Worm (Caenorhabditis elegans) whole organism, L2 larva: ENCODE results near the gene srg-51.

Source experiments
- F13H6.1 ChIP-seq: sonication (generic microtip); optimal IDR thresholded peaks from 2 replicates; lab custom pipeline; 2016; ENCODE audit warnings: missing genetic modification characterization, missing compliant biosample characterization
- R02D3.7 ChIP-seq: fragments of 150-350 bp; optimal IDR thresholded peaks from 2 replicates; lab custom pipeline; 2014; ENCODE audit warnings: missing biosample characterization, missing genetic modification characterization
- Y55F3AM.14 ChIP-seq: fragments of 200-800 bp; sonication (Bioruptor generic); optimal IDR thresholded peaks from 2 replicates; lab custom pipeline; 2018; ENCODE audit warnings: mild to moderate bottlenecking, missing genetic modification characterization, missing compliant biosample characterization
- alr-1 ChIP-seq: fragments of 150-350 bp; optimal IDR thresholded peaks from 2 replicates; lab custom pipeline; 2014; ENCODE audit warnings: missing biosample characterization, missing genetic modification characterization
- aly-2 ChIP-seq: fragments of 150-350 bp; optimal IDR thresholded peaks from 2 replicates; lab custom pipeline; 2014; ENCODE audit warnings: missing biosample characterization, missing genetic modification characterization
- ama-1 ChIP-seq: fragments of 150-350 bp; optimal IDR thresholded peaks from 2 replicates; lab custom pipeline; 2018; ENCODE audit warnings: inconsistent platforms
- blmp-1 ChIP-seq: sonication (generic microtip); optimal IDR thresholded peaks from 2 replicates; lab custom pipeline; 2017; ENCODE audit warnings: missing genetic modification characterization, mild to moderate bottlenecking, missing compliant biosample characterization, antibody characterized with exemption, moderate library complexity; ENCODE audit not compliant: insufficient read depth
- ceh-82 ChIP-seq: fragments of 150-350 bp; optimal IDR thresholded peaks from 2 replicates; lab custom pipeline; 2014; ENCODE audit warnings: missing biosample characterization, missing genetic modification characterization
- crh-2 ChIP-seq: sonication (generic microtip); optimal IDR thresholded peaks from 2 replicates; lab custom pipeline; 2017; ENCODE audit warnings: missing biosample characterization, missing genetic modification characterization
- egl-27 ChIP-seq: sonication (generic microtip); optimal IDR thresholded peaks from 3 replicates; lab custom pipeline; 2017; ENCODE audit warnings: missing biosample characterization, missing genetic modification reagents, missing genetic modification characterization
- elt-3 ChIP-seq: sonication (generic microtip); optimal IDR thresholded peaks from 2 replicates; lab custom pipeline; 2017; ENCODE audit warnings: missing biosample characterization, missing genetic modification characterization
- gmeb-1 ChIP-seq: fragments of 150-350 bp; optimal IDR thresholded peaks from 2 replicates; lab custom pipeline; 2014; ENCODE audit warnings: missing biosample characterization, missing genetic modification characterization
- lin-11 ChIP-seq: fragments of 150-350 bp; sonication (generic microtip); optimal IDR thresholded peaks from 2 replicates; lab custom pipeline; 2014; ENCODE audit warnings: missing biosample characterization, missing genetic modification characterization, inconsistent platforms, mixed read lengths
- lin-13 ChIP-seq: fragments of 150-350 bp; optimal IDR thresholded peaks from 2 replicates; lab custom pipeline; 2014; ENCODE audit warnings: missing biosample characterization, missing genetic modification reagents, missing genetic modification characterization
- lsy-2 ChIP-seq, 2 experiments: fragments of 150-350 bp in 1 of 2; sonication (generic microtip) in 1 of 2; optimal IDR thresholded peaks; 2 replicates each; lab custom pipeline; 2014 to 2017; ENCODE audit warnings: missing biosample characterization in 2 of 2, missing genetic modification characterization in 2 of 2
- mab-5 ChIP-seq: fragments of 150-350 bp; optimal IDR thresholded peaks from 2 replicates; lab custom pipeline; 2014; ENCODE audit warnings: missing biosample characterization, missing genetic modification characterization
- mbf-1 ChIP-seq: sonication (generic microtip); optimal IDR thresholded peaks from 2 replicates; lab custom pipeline; 2017; ENCODE audit warnings: missing biosample characterization, missing genetic modification characterization
- mdl-1 ChIP-seq, 2 experiments: fragments of 150-350 bp in 1 of 2; sonication (generic microtip) in 1 of 2; optimal IDR thresholded peaks; 2 replicates each; lab custom pipeline; 2017; ENCODE audit warnings: missing biosample characterization in 2 of 2, missing genetic modification characterization in 2 of 2
- nhr-10 ChIP-seq: sonication (generic microtip); optimal IDR thresholded peaks from 2 replicates; lab custom pipeline; 2017; ENCODE audit warnings: missing biosample characterization, missing genetic modification characterization
- nhr-12 ChIP-seq: fragments of 150-350 bp; optimal IDR thresholded peaks from 2 replicates; lab custom pipeline; 2014; ENCODE audit warnings: missing biosample characterization, missing genetic modification characterization
- nhr-129 ChIP-seq: fragments of 150-350 bp; optimal IDR thresholded peaks from 2 replicates; lab custom pipeline; 2014; ENCODE audit warnings: missing biosample characterization, missing genetic modification characterization
- nhr-21 ChIP-seq: fragments of 150-350 bp; optimal IDR thresholded peaks from 2 replicates; lab custom pipeline; 2014; ENCODE audit warnings: missing biosample characterization, missing genetic modification characterization
- nhr-23 ChIP-seq: fragments of 150-350 bp; optimal IDR thresholded peaks from 2 replicates; lab custom pipeline; 2014; ENCODE audit warnings: missing biosample characterization, missing genetic modification reagents, missing genetic modification characterization
- peb-1 ChIP-seq: fragments of 150-350 bp; optimal IDR thresholded peaks from 2 replicates; lab custom pipeline; 2014; ENCODE audit warnings: missing biosample characterization, missing genetic modification characterization
- sem-4 ChIP-seq: fragments of 150-350 bp; optimal IDR thresholded peaks from 2 replicates; lab custom pipeline; 2014; ENCODE audit warnings: missing biosample characterization, missing genetic modification reagents, missing genetic modification characterization
- skn-1 ChIP-seq: sonication (generic microtip); optimal IDR thresholded peaks from 2 replicates; lab custom pipeline; 2017; ENCODE audit warnings: missing biosample characterization, missing genetic modification characterization
- sma-3 ChIP-seq: sonication (generic microtip); optimal IDR thresholded peaks from 2 replicates; lab custom pipeline; 2016; ENCODE audit warnings: missing genetic modification reagents, missing genetic modification characterization, missing compliant biosample characterization
- unc-55 ChIP-seq: fragments of 150-350 bp; sonication (generic microtip); optimal IDR thresholded peaks from 3 replicates; lab custom pipeline; 2014; ENCODE audit warnings: missing biosample characterization, missing genetic modification reagents, missing genetic modification characterization
- unc-62 ChIP-seq: fragments of 150-350 bp; optimal IDR thresholded peaks from 2 replicates; lab custom pipeline; 2014; ENCODE audit warnings: missing biosample characterization, missing genetic modification reagents, missing genetic modification characterization
- zag-1 ChIP-seq: fragments of 150-350 bp; optimal IDR thresholded peaks from 2 replicates; lab custom pipeline; 2014; ENCODE audit warnings: missing biosample characterization, missing genetic modification characterization
- ztf-11 ChIP-seq: sonication (generic microtip); optimal IDR thresholded peaks from 2 replicates; lab custom pipeline; 2017; ENCODE audit warnings: missing biosample characterization, missing genetic modification characterization

srg-51 gene

DNA sequence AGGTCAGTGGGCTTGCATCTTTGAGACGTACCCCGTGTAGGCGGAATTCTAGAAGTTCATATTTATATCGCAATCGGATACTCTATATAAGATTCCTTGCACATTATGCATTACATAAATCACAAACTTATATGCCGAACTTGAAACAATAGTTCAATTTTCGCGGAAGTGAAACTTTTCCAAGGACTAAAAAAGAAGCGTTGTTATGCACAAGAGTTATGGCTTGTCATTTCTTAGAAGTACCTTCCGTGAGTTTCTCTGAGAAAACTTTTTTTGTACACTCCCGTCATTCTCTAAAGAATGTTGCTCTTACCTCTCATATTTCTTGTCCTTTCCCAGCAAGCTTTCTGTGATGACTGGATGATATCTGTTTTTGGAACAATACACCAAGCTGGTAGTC, 22.3 kb downstream of the srg-51 start, which contains the start of gene M199.136:
Gene M199.136 (plus strand): TSS at position 301 of the 400 bp plus-strand sequence.
- TF ChIP-seq alr-1 (tag; lab: Kevin White, UChicago) = no peak

- TF ChIP-seq mbf-1 (tag; lab: Kevin White, UChicago) (no peak), egl-27 (tag; lab: Kevin White, UChicago) (no peak), F13H6.1 (no peak), sem-4 (tag; lab: Kevin White, UChicago) (no peak), nhr-129 (tag; lab: Kevin White, UChicago) (no peak), lsy-2 (tag; optimal IDR thresholded peaks at IDR 0.05; lab: Kevin White, UChicago) (no peak)
- TF ChIP-seq, all 48 proteins: peak for 0
Observed at ce11 chrIV:15114324-15114723, 26.4 kb downstream of the srg-51 start, which contains the start of gene M199.135. TSS of gene M199.135 (plus strand) at chrIV:15114624.

DNA sequence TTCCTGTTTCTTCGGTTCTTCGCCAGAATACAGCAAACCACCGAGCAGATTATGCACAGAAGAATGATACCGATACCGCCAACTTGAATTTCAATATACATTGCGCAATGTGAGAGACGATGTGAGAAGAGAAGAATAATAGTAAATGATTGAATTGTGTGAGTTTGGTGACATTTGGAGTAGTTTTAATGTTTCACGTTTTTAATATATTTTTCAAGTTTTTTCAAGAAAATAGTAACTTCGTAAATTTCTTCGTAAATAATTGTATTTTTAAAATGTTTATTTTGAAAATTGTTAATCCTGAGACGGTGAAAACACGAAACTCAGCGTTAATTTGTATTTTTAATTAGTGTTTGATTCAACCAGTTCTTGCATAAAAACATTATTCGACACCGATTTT, 27.6 kb downstream of the srg-51 start, which contains the start of gene M199.134:
Gene M199.134 (minus strand): TSS at position 101 of the 400 bp plus-strand sequence.
- TF ChIP-seq crh-2 (tag; lab: Kevin White, UChicago) (no peak), R02D3.7 (no peak), blmp-1 (tag; lab: Kevin White, UChicago) (no peak), nhr-12 (tag; lab: Kevin White, UChicago) (no peak), ztf-11 (tag; lab: Kevin White, UChicago) (no peak), egl-27 (tag; lab: Kevin White, UChicago) (no peak), nhr-10 (tag; lab: Kevin White, UChicago) (no peak), unc-55 (GFP tag; lab: Kevin White, UChicago) (no peak), skn-1 (tag; lab: Kevin White, UChicago) (no peak), sem-4 (tag; lab: Kevin White, UChicago) (no peak), sma-3 (GFP tag; lab: Kevin White, UChicago) (no peak)

DNA sequence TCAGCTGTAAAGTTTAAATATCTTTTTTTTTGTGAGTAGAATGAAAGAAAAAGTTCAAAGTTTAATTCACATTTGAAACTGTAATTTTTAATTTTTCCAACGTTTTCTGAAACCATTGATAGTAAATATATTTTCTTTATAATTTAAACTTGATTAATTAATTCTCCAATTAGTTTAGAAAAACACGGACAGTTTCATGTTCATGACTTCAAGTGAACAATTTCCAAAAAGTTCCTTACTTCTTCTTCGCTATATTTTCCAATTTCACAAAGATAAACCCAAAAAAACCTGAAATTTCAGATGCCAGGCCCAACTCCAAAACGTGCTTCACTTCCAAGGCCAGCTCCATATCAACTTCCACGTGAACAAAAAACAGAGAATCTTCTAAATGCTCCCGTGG, 32.3 kb downstream of the srg-51 start, which contains the start of gene M199.2:
Gene M199.2 (plus strand): TSS at position 301 of the 400 bp plus-strand sequence.
- TF ChIP-seq alr-1 (tag; lab: Kevin White, UChicago) (no peak), mdl-1 (tag; optimal IDR thresholded peaks at IDR 0.05; lab: Kevin White, UChicago) (no peak), elt-3 (no peak), zag-1 (tag; lab: Kevin White, UChicago) (no peak), nhr-10 (tag; lab: Kevin White, UChicago) (no peak), mbf-1 (tag; lab: Kevin White, UChicago) (no peak), nhr-12 (tag; lab: Kevin White, UChicago) (no peak), nhr-21 (tag; lab: Kevin White, UChicago) (no peak), mab-5 (tag; lab: Kevin White, UChicago) (no peak)

DNA sequence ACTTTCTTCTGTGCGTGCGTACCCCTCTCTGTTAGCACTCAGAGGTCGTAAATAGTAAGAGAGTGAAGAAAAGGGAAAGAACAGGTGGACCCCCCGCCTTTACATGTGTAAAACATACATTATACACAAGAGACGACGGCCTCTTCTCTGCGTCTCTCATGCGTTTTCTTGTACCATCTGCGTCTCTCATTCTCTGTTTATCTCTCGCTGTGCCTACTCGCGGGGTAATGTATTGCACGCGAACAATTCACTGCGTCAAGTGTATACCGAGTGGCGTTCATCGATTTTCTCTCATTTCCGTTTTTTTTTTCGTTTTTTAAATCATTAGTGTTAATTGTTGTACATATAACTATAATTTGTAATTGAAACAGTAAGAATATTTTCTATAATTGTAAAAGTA, 33.5 kb downstream of the srg-51 start:
- TF ChIP-seq mbf-1 (tag; lab: Kevin White, UChicago) (no peak), lsy-2 (tag; optimal IDR thresholded peaks at IDR 0.05; lab: Kevin White, UChicago) (no peak), unc-62 (no peak), alr-1 (tag; lab: Kevin White, UChicago) (no peak), lin-13 (GFP tag; lab: Kevin White, UChicago) (peak; percentile 53), Y55F3AM.14 (GFP tag; lab: Kevin White, UChicago) (no peak), nhr-129 (tag; lab: Kevin White, UChicago) (peak; percentile 7), aly-2 (tag; lab: Kevin White, UChicago) (no peak), gmeb-1 (tag; lab: Kevin White, UChicago) (peak; percentile 15), skn-1 (tag; lab: Kevin White, UChicago) (no peak), ztf-11 (tag; lab: Kevin White, UChicago) (no peak), ceh-82 (no peak), nhr-23 (tag; lab: Kevin White, UChicago) (no peak), lin-11 (tag; lab: Kevin White, UChicago) (no peak), mdl-1 (tag; optimal IDR thresholded peaks at IDR 0.05; lab: Kevin White, UChicago) (no peak), peb-1 (no peak), blmp-1 (tag; lab: Kevin White, UChicago) (no peak), nhr-12 (tag; lab: Kevin White, UChicago) (no peak), ama-1 (lab: Kevin White, UChicago) (no peak), egl-27 (tag; lab: Kevin White, UChicago) (no peak)
